Worm (Caenorhabditis elegans): Measurements from ENCODE around the gene vha-9.

The vha-9 gene

ce11 chrII:10303663-10304115 lies at the start of gene vha-9:
vha-9 (minus strand) TSS chrII:10303713.
- TF ChIP-seq ceh-8 (GFP tag; optimal IDR thresholded peaks at IDR 0.05) (peak; percentile 27), lin-14 (GFP tag; optimal IDR thresholded peaks at IDR 0.05) (peak; percentile 81), zag-1 (tag; optimal IDR thresholded peaks at IDR 0.05) (no peak), dsc-1 (tag; optimal IDR thresholded peaks at IDR 0.05) (peak; percentile 70), pax-3 (tag; optimal IDR thresholded peaks at IDR 0.05) (no peak), nhr-47 (tag; optimal IDR thresholded peaks at IDR 0.05) (peak; percentile 76), hlh-17 (GFP tag; optimal IDR thresholded peaks at IDR 0.05; ENCODE audit: borderline replicate concordance) (no peak), unc-86 (tag; optimal IDR thresholded peaks at IDR 0.05) (peak; percentile 57), mef-2 (tag; optimal IDR thresholded peaks at IDR 0.05) (no peak), tbx-2 (tag; optimal IDR thresholded peaks at IDR 0.05) (peak; percentile 76), jun-1 (tag; optimal IDR thresholded peaks at IDR 0.05) (no peak), elt-3 (tag; optimal IDR thresholded peaks at IDR 0.05) (peak in 1 of 6 experiments; percentile 37), snu-23 (GFP tag; optimal IDR thresholded peaks at IDR 0.05) (peak; percentile 82), skn-1 (tag; optimal IDR thresholded peaks at IDR 0.05) (peak; percentile 71), lsy-2 (tag; optimal IDR thresholded peaks at IDR 0.05) (peak; percentile 61 to 78), nhr-85 (tag) (peak; percentile 57), fos-1 (tag; optimal IDR thresholded peaks at IDR 0.05) (no peak), efl-1 (optimal IDR thresholded peaks at IDR 0.05) (peak; percentile 58 to 77), efl-1 (GFP tag; optimal IDR thresholded peaks at IDR 0.05 in 1 of 2) (peak; percentile 71 to 97), ama-1 (optimal IDR thresholded peaks at IDR 0.05) (no peak), rnt-1 (tag; optimal IDR thresholded peaks at IDR 0.05) (peak; percentile 74), lin-35 (GFP tag; optimal IDR thresholded peaks at IDR 0.05) (peak; percentile 55 to 62), nhr-84 (tag; optimal IDR thresholded peaks at IDR 0.05) (no peak), alr-1 (tag; optimal IDR thresholded peaks at IDR 0.05; ENCODE audit: borderline replicate concordance) (no peak), aly-2 (tag; optimal IDR thresholded peaks at IDR 0.05) (no peak), hpl-2 (GFP tag; optimal IDR thresholded peaks at IDR 0.05) (peak; percentile 3), ceh-63 (GFP tag; optimal IDR thresholded peaks at IDR 0.05) (no peak), unc-130 (tag; optimal IDR thresholded peaks at IDR 0.05) (peak; percentile 78), hlh-4 (tag; optimal IDR thresholded peaks at IDR 0.05) (no peak), nhr-76 (tag; optimal IDR thresholded peaks at IDR 0.05) (no peak), zip-4 (GFP tag; optimal IDR thresholded peaks at IDR 0.05) (no peak), unc-30 (tag; optimal IDR thresholded peaks at IDR 0.05) (no peak), C34B4.2 (tag; optimal IDR thresholded peaks at IDR 0.05) (no peak), sup-37 (GFP tag; optimal IDR thresholded peaks at IDR 0.05) (no peak), lin-13 (GFP tag; optimal IDR thresholded peaks at IDR 0.05) (peak; percentile 41), nhr-20 (tag; optimal IDR thresholded peaks at IDR 0.05) (peak; percentile 72), ceh-90 (tag; optimal IDR thresholded peaks at IDR 0.05) (no peak), unc-62 (GFP tag; optimal IDR thresholded peaks at IDR 0.05) (no peak), dpl-1 (GFP tag; optimal IDR thresholded peaks at IDR 0.05) (peak; percentile 35 to 72 (median 66)), Y116A8C.19 (tag; optimal IDR thresholded peaks at IDR 0.05; ENCODE audit: borderline replicate concordance) (no peak), sox-4 (tag; optimal IDR thresholded peaks at IDR 0.05) (peak; percentile 13), nhr-19 (GFP tag; conservative IDR thresholded peaks at IDR 0.05) (peak; percentile 57), ets-5 (GFP tag; IDR thresholded peaks at IDR 0.05) (no peak), ztf-4 (tag; optimal IDR thresholded peaks at IDR 0.05) (peak; percentile 26), irx-1 (tag; optimal IDR thresholded peaks at IDR 0.05) (peak; percentile 13), lir-3 (tag; optimal IDR thresholded peaks at IDR 0.05; ENCODE audit: poor library complexity) (peak; percentile 31), nhr-11 (tag; optimal IDR thresholded peaks at IDR 0.05) (no peak), snpc-4 (tag; optimal IDR thresholded peaks at IDR 0.05) (peak; percentile 37), egl-13 (tag; optimal IDR thresholded peaks at IDR 0.05) (peak; percentile 4), isw-1 (GFP tag; IDR thresholded peaks at IDR 0.05) (peak; percentile 48), mab-9 (GFP tag; IDR thresholded peaks at IDR 0.05) (no peak), lin-39 (tag; optimal IDR thresholded peaks at IDR 0.05) (no peak), nhr-28 (tag; optimal IDR thresholded peaks at IDR 0.05) (no peak), nhr-12 (tag; optimal IDR thresholded peaks at IDR 0.05) (no peak)
